Worm (Caenorhabditis elegans): ENCODE data around the gene str-74.
A peak's percentile ranks its signal among the peaks of the same experiment; 100 is the strongest.

str-74 gene

DNA sequence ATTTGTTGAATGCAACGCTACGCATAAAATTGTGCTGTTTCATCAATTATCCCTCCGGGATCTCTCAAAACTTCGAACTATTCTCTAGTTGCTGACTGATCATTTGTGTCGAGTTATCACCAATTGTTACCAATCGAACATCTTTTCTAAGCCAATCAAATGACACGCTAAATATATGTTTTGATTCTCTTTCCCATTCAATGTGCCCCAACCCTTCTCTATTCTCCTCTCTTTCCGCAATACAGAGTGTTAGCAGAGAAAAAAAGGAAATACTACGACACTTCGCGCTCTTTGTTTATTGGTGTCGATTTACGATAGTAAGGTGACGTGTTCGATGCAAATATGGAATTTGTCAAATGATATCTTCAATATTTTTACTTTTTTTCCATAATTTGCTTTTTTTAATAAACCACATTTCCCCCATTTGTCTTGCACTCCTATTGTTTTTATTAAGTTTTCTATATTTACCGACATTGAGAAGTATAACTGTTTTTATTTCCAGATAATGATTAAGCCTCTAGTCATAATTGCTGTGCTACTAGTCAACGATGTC is 43.6 kb downstream of the str-74 start, which contains the start of gene nucb-1 (continued):
- TF ChIP-seq hlh-17 (GFP tag; optimal IDR thresholded peaks at IDR 0.05; ENCODE audit: borderline replicate concordance) (no peak), nhr-85 (tag) (peak; percentile 83), ets-5 (GFP tag; IDR thresholded peaks at IDR 0.05) (no peak), egl-27 (tag; optimal IDR thresholded peaks at IDR 0.05) (peak; percentile 35 to 45), xbp-1 (tag; optimal IDR thresholded peaks at IDR 0.05) (peak; percentile 98), nhr-28 (tag; optimal IDR thresholded peaks at IDR 0.05) (no peak), mdl-1 (tag; optimal IDR thresholded peaks at IDR 0.05) (peak in 1 of 2 experiments; percentile 78), lin-35 (GFP tag; optimal IDR thresholded peaks at IDR 0.05) (peak; percentile 64 to 86), nhr-19 (GFP tag; conservative IDR thresholded peaks at IDR 0.05) (peak; percentile 74), unc-130 (tag; optimal IDR thresholded peaks at IDR 0.05) (peak; percentile 66), efl-1 (optimal IDR thresholded peaks at IDR 0.05) (peak; percentile 71 to 75), efl-1 (GFP tag; optimal IDR thresholded peaks at IDR 0.05 in 1 of 2) (peak; percentile 27 to 96), C04F5.9 (tag; optimal IDR thresholded peaks at IDR 0.05) (no peak), mab-9 (GFP tag; IDR thresholded peaks at IDR 0.05) (no peak), nhr-71 (tag; optimal IDR thresholded peaks at IDR 0.05) (peak; percentile 92), sup-37 (GFP tag; optimal IDR thresholded peaks at IDR 0.05) (no peak), fkh-4 (tag; optimal IDR thresholded peaks at IDR 0.05; ENCODE audit: borderline replicate concordance) (no peak), lir-3 (tag; optimal IDR thresholded peaks at IDR 0.05; ENCODE audit: poor library complexity) (peak; percentile 32), unc-30 (tag; optimal IDR thresholded peaks at IDR 0.05) (no peak), F16B12.6 (tag; optimal IDR thresholded peaks at IDR 0.05) (no peak), lsy-2 (tag; optimal IDR thresholded peaks at IDR 0.05) (peak; percentile 77 to 92), ceh-8 (GFP tag; optimal IDR thresholded peaks at IDR 0.05) (peak; percentile 17), snu-23 (GFP tag; optimal IDR thresholded peaks at IDR 0.05) (peak; percentile 92), fos-1 (tag; optimal IDR thresholded peaks at IDR 0.05) (peak; percentile 79), alr-1 (tag; optimal IDR thresholded peaks at IDR 0.05; ENCODE audit: borderline replicate concordance) (no peak), sox-4 (tag; optimal IDR thresholded peaks at IDR 0.05) (peak; percentile 12), mep-1 (tag; optimal IDR thresholded peaks at IDR 0.05) (peak; percentile 79), nhr-12 (tag; optimal IDR thresholded peaks at IDR 0.05) (no peak), zag-1 (tag; optimal IDR thresholded peaks at IDR 0.05) (no peak), nhr-237 (tag; optimal IDR thresholded peaks at IDR 0.05) (no peak), aly-2 (tag; optimal IDR thresholded peaks at IDR 0.05) (peak; percentile 53), pqm-1 (tag; optimal IDR thresholded peaks at IDR 0.05) (no peak), pag-3 (tag; optimal IDR thresholded peaks at IDR 0.05; ENCODE audit: borderline replicate concordance, insufficient read depth) (no peak), ceh-63 (GFP tag; optimal IDR thresholded peaks at IDR 0.05) (no peak), unc-98 (GFP tag; IDR thresholded peaks at IDR 0.05) (no peak), elt-3 (tag; optimal IDR thresholded peaks at IDR 0.05) (peak in 4 of 6 experiments; percentile 11 to 79 (median 73)), fkh-10 (GFP tag; optimal IDR thresholded peaks at IDR 0.05) (peak; percentile 26), dpl-1 (GFP tag; optimal IDR thresholded peaks at IDR 0.05) (peak; percentile 46 to 63 (median 57)), nhr-47 (tag; optimal IDR thresholded peaks at IDR 0.05) (peak; percentile 85), lin-39 (tag; optimal IDR thresholded peaks at IDR 0.05) (no peak), isw-1 (GFP tag; IDR thresholded peaks at IDR 0.05) (peak; percentile 35), grh-1 (GFP tag; IDR thresholded peaks at IDR 0.05) (peak; percentile 63), dsc-1 (tag; optimal IDR thresholded peaks at IDR 0.05) (peak; percentile 73), jun-1 (tag; optimal IDR thresholded peaks at IDR 0.05) (peak; percentile 49), hpl-2 (GFP tag; optimal IDR thresholded peaks at IDR 0.05) (peak; percentile 32), ceh-88 (GFP tag; IDR thresholded peaks at IDR 0.05) (no peak), lin-15B (tag; optimal IDR thresholded peaks at IDR 0.05) (peak; percentile 55), fkh-8 (tag; optimal IDR thresholded peaks at IDR 0.05) (peak; percentile 54), zip-4 (GFP tag; optimal IDR thresholded peaks at IDR 0.05) (no peak), tlp-1 (tag; optimal IDR thresholded peaks at IDR 0.05) (no peak), unc-86 (tag; optimal IDR thresholded peaks at IDR 0.05) (peak; percentile 30), lin-14 (GFP tag; optimal IDR thresholded peaks at IDR 0.05) (peak; percentile 92)
